Worm (Caenorhabditis elegans): ENCODE results near the gene F54B3.2.

ce11 chrII:10288926-10289325 lies 19.0 kb upstream of the F54B3.2 start:
- no peak for TF ChIP-seq flt-1 (GFP tag; IDR thresholded peaks at IDR 0.05)
- TF ChIP-seq cog-1 (tag; optimal IDR thresholded peaks at IDR 0.05): no peak
- TF ChIP-seq med-1 (GFP tag; optimal IDR thresholded peaks at IDR 0.05; ENCODE audit: insufficient read depth): no peak
- no peak for TF ChIP-seq ref-1 (GFP tag; conservative IDR thresholded peaks at IDR 0.05)
- TF ChIP-seq ztf-29 (GFP tag; IDR thresholded peaks at IDR 0.05): no peak
- no peak for TF ChIP-seq T22C8.4 (GFP tag; IDR thresholded peaks at IDR 0.05)
- no peak for TF ChIP-seq klf-2 (GFP tag; conservative IDR thresholded peaks at IDR 0.05)

Measured in whole organism, midembryonic.